Fruit fly (Drosophila melanogaster) whole organism, embryonic: Measurements from ENCODE around the gene CG6216.

Experiments
- ATbp ChIP-seq: fragments of 200-800 bp; sonication (Bioruptor generic); optimal IDR thresholded peaks from 2 replicates; lab custom pipeline; 2017; ENCODE audit warnings: missing biosample characterization, mild to moderate bottlenecking, missing genetic modification characterization, missing genetic modification reagents
- Blimp-1 ChIP-seq: fragments of 200-800 bp; sonication (Bioruptor generic); optimal IDR thresholded peaks from 3 replicates; lab custom pipeline; 2018; ENCODE audit warnings: missing biosample characterization, missing genetic modification characterization, mild to moderate bottlenecking, moderate library complexity, missing genetic modification reagents
- Bteb2 ChIP-seq: fragments of 200-800 bp; sonication (Bioruptor generic); optimal IDR thresholded peaks from 2 replicates; lab custom pipeline; 2016; ENCODE audit warnings: missing biosample characterization, missing genetic modification characterization
- CG10366 ChIP-seq: fragments of 200-800 bp; sonication (Bioruptor generic); IDR thresholded peaks from 2 replicates; pipeline ENCODE4 v1.3.6; 2022; ENCODE audit warnings: missing biosample characterization, missing genetic modification characterization
- CG12744 ChIP-seq: fragments of 200-800 bp; sonication (Bioruptor generic); optimal IDR thresholded peaks from 2 replicates; lab custom pipeline; 2016; ENCODE audit warnings: missing biosample characterization, missing genetic modification characterization
- CG12942 ChIP-seq: fragments of 200-800 bp; sonication (Bioruptor generic); optimal IDR thresholded peaks from 3 replicates; lab custom pipeline; 2016; ENCODE audit warnings: missing biosample characterization, missing genetic modification characterization
- CG13123 ChIP-seq: fragments of 200-800 bp; sonication (Bioruptor generic); optimal IDR thresholded peaks from 2 replicates; lab custom pipeline; 2016; ENCODE audit warnings: missing biosample characterization, missing genetic modification characterization
- CG16815 ChIP-seq: fragments of 200-800 bp; sonication (Bioruptor generic); optimal IDR thresholded peaks from 3 replicates; lab custom pipeline; 2017; ENCODE audit warnings: missing biosample characterization, mild to moderate bottlenecking, missing genetic modification characterization
- CG2116 ChIP-seq: fragments of 200-800 bp; sonication (Bioruptor generic); optimal IDR thresholded peaks from 3 replicates; lab custom pipeline; 2018; ENCODE audit warnings: missing biosample characterization, mild to moderate bottlenecking, missing genetic modification characterization
- CG2199 ChIP-seq: fragments of 200-800 bp; sonication (Bioruptor generic); IDR thresholded peaks from 3 replicates; pipeline ENCODE4 v1.3.6; 2022; ENCODE audit warnings: missing biosample characterization, missing genetic modification characterization
- CG2712 ChIP-seq: fragments of 200-800 bp; optimal IDR thresholded peaks from 3 replicates; lab custom pipeline; 2019; ENCODE audit warnings: missing biosample characterization, mild to moderate bottlenecking, missing genetic modification characterization, moderate library complexity
- CG3281 ChIP-seq: fragments of 200-800 bp; sonication (Bioruptor generic); optimal IDR thresholded peaks from 3 replicates; lab custom pipeline; 2017; ENCODE audit warnings: missing biosample characterization, mild to moderate bottlenecking, missing genetic modification characterization
- CG3838 ChIP-seq: fragments of 200-800 bp; sonication (Bioruptor generic); optimal IDR thresholded peaks from 3 replicates; lab custom pipeline; 2016; ENCODE audit warnings: missing biosample characterization, missing genetic modification characterization
- CG42726 ChIP-seq: fragments of 200-800 bp; sonication (Bioruptor generic); IDR thresholded peaks from 2 replicates; pipeline ENCODE4 v1.3.6; 2022; ENCODE audit warnings: missing biosample characterization, missing genetic modification characterization; ENCODE audit not compliant: partially characterized antibody
- CG6654 ChIP-seq: fragments of 200-800 bp; sonication (Bioruptor generic); optimal IDR thresholded peaks from 2 replicates; lab custom pipeline; 2017; ENCODE audit warnings: missing biosample characterization, mild to moderate bottlenecking, missing genetic modification characterization
- CG6683 ChIP-seq: fragments of 200-800 bp; sonication (Bioruptor generic); optimal IDR thresholded peaks from 2 replicates; lab custom pipeline; 2017; ENCODE audit warnings: missing biosample characterization, mild to moderate bottlenecking, missing genetic modification characterization, missing genetic modification reagents
- CG6813 ChIP-seq: fragments of 200-800 bp; sonication (Bioruptor generic); optimal IDR thresholded peaks from 2 replicates; lab custom pipeline; 2017; ENCODE audit warnings: missing biosample characterization, missing genetic modification characterization, mild to moderate bottlenecking, moderate library complexity, missing genetic modification reagents
- CG8388 ChIP-seq: fragments of 200-800 bp; sonication (Bioruptor generic); optimal IDR thresholded peaks from 2 replicates; lab custom pipeline; 2019; ENCODE audit warnings: missing biosample characterization, mild to moderate bottlenecking, missing genetic modification characterization, moderate library complexity
- CTCF ChIP-seq: fragments of 200-800 bp; sonication (Bioruptor generic); optimal IDR thresholded peaks from 2 replicates; lab custom pipeline; 2017; ENCODE audit warnings: missing biosample characterization, mild to moderate bottlenecking, missing genetic modification characterization, moderate library complexity
- Ets65A ChIP-seq: fragments of 200-800 bp; sonication (Bioruptor generic); peaks from one replicate; lab custom pipeline; 2016; ENCODE audit warnings: missing biosample characterization, missing genetic modification characterization
- Hand ChIP-seq: fragments of 200-800 bp; sonication (Bioruptor generic); optimal IDR thresholded peaks from 2 replicates; lab custom pipeline; 2017; ENCODE audit warnings: mild to moderate bottlenecking, missing biosample characterization, missing genetic modification reagents, missing genetic modification characterization
- Hmr ChIP-seq: fragments of 200-800 bp; sonication (Bioruptor generic); optimal IDR thresholded peaks from 3 replicates; lab custom pipeline; 2017; ENCODE audit warnings: mild to moderate bottlenecking, missing biosample characterization, missing genetic modification reagents, missing genetic modification characterization
- Lim3 ChIP-seq: fragments of 200-800 bp; sonication (Bioruptor generic); IDR thresholded peaks from 2 replicates; pipeline ENCODE4 v1.3.6; 2022; ENCODE audit warnings: missing biosample characterization, missing genetic modification characterization
- MESR4 ChIP-seq: fragments of 200-800 bp; sonication (Bioruptor generic); optimal IDR thresholded peaks from 2 replicates; lab custom pipeline; 2018; ENCODE audit warnings: missing biosample characterization, mild to moderate bottlenecking, missing genetic modification characterization, moderate library complexity
- Nf-YA ChIP-seq: fragments of 200-800 bp; sonication (Bioruptor generic); IDR thresholded peaks from 2 replicates; pipeline ENCODE4 v1.3.6; 2022; ENCODE audit warnings: missing biosample characterization, missing genetic modification characterization
- Pdp1 ChIP-seq, 2 experiments: fragments of 200-800 bp; sonication (Bioruptor generic); optimal IDR thresholded peaks; 3 replicates each; lab custom pipeline; 2016; ENCODE audit warnings: missing biosample characterization in 2 of 2, missing genetic modification characterization in 2 of 2, mild to moderate bottlenecking in 1 of 2, moderate library complexity in 1 of 2
- Scr ChIP-seq: fragments of 200-800 bp; sonication (Bioruptor generic); IDR thresholded peaks from 2 replicates; pipeline ENCODE4 v1.3.6; 2022; ENCODE audit warnings: missing biosample characterization, missing genetic modification characterization; ENCODE audit not compliant: partially characterized antibody
- Sin3A ChIP-seq: fragments of >200 bp; optimal IDR thresholded peaks from 2 replicates; lab custom pipeline; 2018
- Ssrp ChIP-seq: fragments of 200-800 bp; sonication (Bioruptor generic); optimal IDR thresholded peaks from 2 replicates; lab custom pipeline; 2018; ENCODE audit warnings: missing biosample characterization, mild to moderate bottlenecking, missing genetic modification characterization, moderate library complexity
- Stat92E ChIP-seq, 3 experiments: fragments of >200 bp in 2 of 3; fragments of 200-800 bp in 1 of 3; sonication (Bioruptor generic) in 1 of 3; optimal IDR thresholded peaks; 2 replicates each; lab custom pipeline; 2017 to 2019; ENCODE audit warnings: missing biosample characterization in 3 of 3, missing genetic modification characterization in 3 of 3, mild to moderate bottlenecking in 1 of 3, moderate library complexity in 1 of 3
- ac ChIP-seq: fragments of 200-800 bp; sonication (Bioruptor generic); optimal IDR thresholded peaks from 3 replicates; lab custom pipeline; 2017; ENCODE audit warnings: missing biosample characterization, mild to moderate bottlenecking, missing genetic modification characterization
- ash1 ChIP-seq: fragments of 200-800 bp; sonication (Bioruptor generic); optimal IDR thresholded peaks from 2 replicates; lab custom pipeline; 2018; ENCODE audit warnings: missing biosample characterization, mild to moderate bottlenecking, missing genetic modification characterization
- az2 ChIP-seq: fragments of 200-800 bp; sonication (Bioruptor generic); optimal IDR thresholded peaks from 3 replicates; lab custom pipeline; 2016; ENCODE audit warnings: missing biosample characterization, missing genetic modification characterization
- bcd ChIP-seq: fragments of 200-800 bp; sonication (Bioruptor generic); optimal IDR thresholded peaks from 2 replicates; lab custom pipeline; 2017; ENCODE audit warnings: missing biosample characterization, mild to moderate bottlenecking, missing genetic modification characterization
- chn ChIP-seq: fragments of 200-800 bp; sonication (Bioruptor generic); optimal IDR thresholded peaks from 2 replicates; lab custom pipeline; 2016; ENCODE audit warnings: missing biosample characterization, missing genetic modification characterization
- emc ChIP-seq: fragments of 200-800 bp; sonication (Bioruptor generic); optimal IDR thresholded peaks from 2 replicates; lab custom pipeline; 2016; ENCODE audit warnings: missing biosample characterization, missing genetic modification characterization
- fd102C ChIP-seq: fragments of 200-800 bp; sonication (Bioruptor generic); optimal IDR thresholded peaks from 2 replicates; lab custom pipeline; 2018; ENCODE audit warnings: missing biosample characterization, mild to moderate bottlenecking, missing genetic modification characterization, moderate library complexity
- ftz-f1 ChIP-seq: fragments of 200-800 bp; sonication (Bioruptor generic); optimal IDR thresholded peaks from 2 replicates; lab custom pipeline; 2016; ENCODE audit warnings: missing biosample characterization, missing genetic modification characterization
- gcm2 ChIP-seq: fragments of 200-800 bp; sonication (Bioruptor generic); optimal IDR thresholded peaks from 2 replicates; lab custom pipeline; 2016; ENCODE audit warnings: missing biosample characterization, missing genetic modification characterization
- hb ChIP-seq: fragments of 200-800 bp; sonication (Bioruptor generic); IDR thresholded peaks from 3 replicates; pipeline ENCODE4 v1.3.6; 2022; ENCODE audit warnings: missing biosample characterization, missing genetic modification characterization; ENCODE audit not compliant: partially characterized antibody
- klu ChIP-seq: fragments of 200-800 bp; sonication (Bioruptor generic); IDR thresholded peaks from 2 replicates; pipeline ENCODE4 v1.3.6; 2022; ENCODE audit warnings: missing biosample characterization, missing genetic modification characterization
- onecut ChIP-seq: fragments of 200-800 bp; sonication (Bioruptor generic); IDR thresholded peaks from 2 replicates; pipeline ENCODE4 v1.3.6; 2022; ENCODE audit warnings: missing biosample characterization, missing genetic modification characterization
- pum ChIP-seq: fragments of 200-800 bp; sonication (Bioruptor generic); optimal IDR thresholded peaks from 2 replicates; lab custom pipeline; 2016; ENCODE audit warnings: missing biosample characterization, missing genetic modification characterization
- rib ChIP-seq: fragments of 200-800 bp; sonication (Bioruptor generic); IDR thresholded peaks from 2 replicates; pipeline ENCODE4 v1.3.6; 2022; ENCODE audit warnings: missing biosample characterization, missing genetic modification characterization
- sisA ChIP-seq: fragments of 200-800 bp; sonication (Bioruptor generic); IDR thresholded peaks from 2 replicates; pipeline ENCODE4 v1.3.6; 2022; ENCODE audit warnings: missing biosample characterization, missing genetic modification characterization
- sob ChIP-seq: fragments of 200-800 bp; sonication (Bioruptor generic); IDR thresholded peaks from 2 replicates; pipeline ENCODE4 v1.3.6; 2022; ENCODE audit warnings: missing biosample characterization, missing genetic modification characterization
- tio ChIP-seq: fragments of 200-800 bp; sonication (Bioruptor generic); optimal IDR thresholded peaks from 2 replicates; lab custom pipeline; 2017; ENCODE audit warnings: missing biosample characterization, missing genetic modification characterization, inconsistent platforms
- tll ChIP-seq, 2 experiments: fragments of 200-800 bp in 1 of 2; fragments of >200 bp in 1 of 2; sonication (Bioruptor generic) in 1 of 2; optimal IDR thresholded peaks; 2 replicates each; lab custom pipeline; 2017 to 2019; ENCODE audit warnings: missing biosample characterization in 2 of 2, missing genetic modification characterization in 2 of 2, mild to moderate bottlenecking in 1 of 2, moderate library complexity in 1 of 2
- twi ChIP-seq: fragments of 200-800 bp; optimal IDR thresholded peaks from 2 replicates; lab custom pipeline; 2019; ENCODE audit warnings: missing biosample characterization, mild to moderate bottlenecking, missing genetic modification characterization, moderate library complexity

Gene CG6216

dm6 chr3L:11118627-11119395 is 31.8 kb downstream of the CG6216 start (continued):
- peak; percentile 55 to 75 for TF ChIP-seq Pdp1 (GFP tag; optimal IDR thresholded peaks at IDR 0.05; lab: Kevin White, UChicago)
- no peak for TF ChIP-seq tio (GFP tag; lab: Kevin White, UChicago)
- peak; percentile 6 for TF ChIP-seq CTCF (GFP tag; lab: Kevin White, UChicago)
- TF ChIP-seq bcd (GFP tag; lab: Kevin White, UChicago): no peak
- peak in 1 of 3 experiments; percentile 15 for TF ChIP-seq Stat92E (GFP tag; optimal IDR thresholded peaks at IDR 0.05; lab: Kevin White, UChicago)
- peak; percentile 20 for TF ChIP-seq CG8388 (GFP tag; lab: Kevin White, UChicago)
- TF ChIP-seq CG6813 (GFP tag; lab: Kevin White, UChicago): peak; percentile 91
- TF ChIP-seq Lim3 (GFP tag; lab: Robert Waterston, UW): no peak
- peak; percentile 88 for TF ChIP-seq fd102C (GFP tag; lab: Kevin White, UChicago)
- peak; percentile 84 for TF ChIP-seq onecut (GFP tag; lab: Robert Waterston, UW)
- TF ChIP-seq CG2116 (GFP tag; lab: Kevin White, UChicago): peak; percentile 54
- TF ChIP-seq Hand (GFP tag; lab: Kevin White, UChicago): peak; percentile 58
- no peak for TF ChIP-seq Ets65A
- TF ChIP-seq ATbp (GFP tag; lab: Kevin White, UChicago): peak; percentile 94
- TF ChIP-seq CG3838: peak; percentile 73
- TF ChIP-seq CG3281: peak; percentile 74
- peak; percentile 41 for TF ChIP-seq MESR4 (GFP tag; lab: Kevin White, UChicago)
- TF ChIP-seq hb (GFP tag; lab: Robert Waterston, UW): no peak
- TF ChIP-seq twi: peak; percentile 54
- TF ChIP-seq Ssrp: peak; percentile 2
- TF ChIP-seq Hmr (GFP tag; lab: Kevin White, UChicago): peak; percentile 89
- TF ChIP-seq pum: peak; percentile 40
- no peak for TF ChIP-seq CG42726 (GFP tag; lab: Robert Waterston, UW)
- 0 out of 3 replicates have a peak, but pooled peaks have one; percentile 71 for TF ChIP-seq CG2199 (GFP tag; lab: Robert Waterston, UW)
- TF ChIP-seq Nf-YA (GFP tag; lab: Robert Waterston, UW): peak; percentile 52; the same call in 1 of the 2 replicates
- TF ChIP-seq sisA (GFP tag; lab: Robert Waterston, UW): no peak
- TF ChIP-seq Bteb2 (GFP tag; lab: Kevin White, UChicago): peak; percentile 41
- TF ChIP-seq emc (GFP tag; lab: Kevin White, UChicago): no peak
- peak; percentile 18 for TF ChIP-seq az2 (GFP tag; lab: Kevin White, UChicago)
- TF ChIP-seq ac: peak; percentile 70
- TF ChIP-seq CG13123 (GFP tag; lab: Kevin White, UChicago): peak; percentile 68
- TF ChIP-seq CG6683 (GFP tag; lab: Kevin White, UChicago): peak; percentile 77
- peak; percentile 24; the same call in 1 of the 2 replicates for TF ChIP-seq CG10366
- peak; percentile 60 for TF ChIP-seq gcm2 (GFP tag; lab: Kevin White, UChicago)
- TF ChIP-seq Blimp-1: peak; percentile 55
- TF ChIP-seq sob (GFP tag; lab: Robert Waterston, UW): peak; percentile 74
- TF ChIP-seq klu: no peak
- peak; percentile 3 for TF ChIP-seq CG16815 (GFP tag; lab: Kevin White, UChicago)
- peak; percentile 19 for TF ChIP-seq ftz-f1 (GFP tag; lab: Kevin White, UChicago)
- peak; percentile 79 for TF ChIP-seq ash1
- TF ChIP-seq CG12744 (GFP tag; lab: Kevin White, UChicago): peak; percentile 69
- no peak for TF ChIP-seq Sin3A (lab: Kevin White, UChicago)
- TF ChIP-seq CG6654: no peak
- TF ChIP-seq CG2712 (tag; lab: Kevin White, UChicago): peak; percentile 35
- no peak for TF ChIP-seq chn (GFP tag; lab: Kevin White, UChicago)
- peak; percentile 44 for TF ChIP-seq CG12942 (GFP tag; lab: Kevin White, UChicago)
- TF ChIP-seq tll (GFP tag; optimal IDR thresholded peaks at IDR 0.05; lab: Kevin White, UChicago): peak in 1 of 2 experiments; percentile 56
- peak; percentile 89 for TF ChIP-seq rib
- TF ChIP-seq Scr: no peak
